Fruit fly (Drosophila melanogaster) whole organism, embryonic: ENCODE results near the gene Tsen54.

Source experiments
- Adf1 ChIP-seq: fragments of 200-800 bp; sonication (Bioruptor generic); IDR thresholded peaks from 2 replicates; pipeline ENCODE4 v1.3.6; 2022; ENCODE audit warnings: missing biosample characterization, missing genetic modification characterization
- BtbVII ChIP-seq: fragments of 200-800 bp; sonication (Bioruptor generic); optimal IDR thresholded peaks from 3 replicates; lab custom pipeline; 2017; ENCODE audit warnings: missing biosample characterization, mild to moderate bottlenecking, missing genetic modification characterization
- CG11093 ChIP-seq: fragments of 200-800 bp; sonication (Bioruptor generic); IDR thresholded peaks from 3 replicates; pipeline ENCODE4 v1.3.6; 2022; ENCODE audit warnings: missing biosample characterization, missing genetic modification characterization
- CG12391 ChIP-seq: fragments of 200-800 bp; sonication (Bioruptor generic); optimal IDR thresholded peaks from 3 replicates; lab custom pipeline; 2018; ENCODE audit warnings: missing biosample characterization, mild to moderate bottlenecking, missing genetic modification characterization, moderate library complexity
- CG13296 ChIP-seq: fragments of 200-800 bp; sonication (Bioruptor generic); optimal IDR thresholded peaks from 3 replicates; lab custom pipeline; 2018; ENCODE audit warnings: missing biosample characterization, mild to moderate bottlenecking, missing genetic modification characterization
- CG13775 ChIP-seq: fragments of 200-800 bp; sonication (Bioruptor generic); optimal IDR thresholded peaks from 3 replicates; lab custom pipeline; 2017; ENCODE audit warnings: missing biosample characterization, mild to moderate bottlenecking, missing genetic modification characterization
- CG14667 ChIP-seq: fragments of 200-800 bp; sonication (Bioruptor generic); IDR thresholded peaks from 2 replicates; pipeline ENCODE4 v1.3.6; 2022; ENCODE audit warnings: missing biosample characterization, missing genetic modification characterization
- CG14710 ChIP-seq: fragments of 200-800 bp; sonication (Bioruptor generic); optimal IDR thresholded peaks from 3 replicates; lab custom pipeline; 2019; ENCODE audit warnings: missing biosample characterization, mild to moderate bottlenecking, missing genetic modification characterization, moderate library complexity
- CG14860 ChIP-seq: fragments of 200-800 bp; sonication (Bioruptor generic); IDR thresholded peaks from 3 replicates; pipeline ENCODE4 v1.3.6; 2022; ENCODE audit warnings: missing biosample characterization, missing genetic modification characterization; ENCODE audit not compliant: partially characterized antibody
- CG16779 ChIP-seq: fragments of 200-800 bp; sonication (Bioruptor generic); IDR thresholded peaks from 2 replicates; pipeline ENCODE4 v1.3.6; 2022; ENCODE audit warnings: missing biosample characterization, missing genetic modification characterization
- CG16813 ChIP-seq: fragments of 200-800 bp; sonication (Bioruptor generic); IDR thresholded peaks from 3 replicates; pipeline ENCODE4 v1.3.6; 2022; ENCODE audit warnings: missing biosample characterization, missing genetic modification characterization; ENCODE audit not compliant: partially characterized antibody
- CG17328 ChIP-seq: fragments of 200-800 bp; sonication (Bioruptor generic); IDR thresholded peaks from 2 replicates; pipeline ENCODE4 v1.3.6; 2022; ENCODE audit warnings: missing biosample characterization, missing genetic modification characterization
- CG30403 ChIP-seq: fragments of 200-800 bp; sonication (Bioruptor generic); optimal IDR thresholded peaks from 3 replicates; lab custom pipeline; 2016; ENCODE audit warnings: missing biosample characterization, missing genetic modification characterization
- CG32767 ChIP-seq: fragments of 200-800 bp; sonication (Bioruptor generic); IDR thresholded peaks from 2 replicates; pipeline ENCODE4 v1.3.6; 2022; ENCODE audit warnings: missing biosample characterization, missing genetic modification characterization
- CG32772 ChIP-seq: fragments of 200-800 bp; sonication (Bioruptor generic); IDR thresholded peaks from 2 replicates; pipeline ENCODE4 v1.3.6; 2022; ENCODE audit warnings: missing biosample characterization, missing genetic modification characterization
- CG5953 ChIP-seq: fragments of 200-800 bp; sonication (Bioruptor generic); IDR thresholded peaks from 2 replicates; pipeline ENCODE4 v1.3.6; 2022; ENCODE audit warnings: missing biosample characterization, missing genetic modification characterization
- CG6272 ChIP-seq: fragments of 200-800 bp; sonication (Bioruptor generic); IDR thresholded peaks from 2 replicates; pipeline ENCODE4 v1.3.6; 2022; ENCODE audit warnings: missing biosample characterization, missing genetic modification characterization
- CG6654 ChIP-seq: fragments of 200-800 bp; sonication (Bioruptor generic); optimal IDR thresholded peaks from 2 replicates; lab custom pipeline; 2017; ENCODE audit warnings: missing biosample characterization, mild to moderate bottlenecking, missing genetic modification characterization
- CG6791 ChIP-seq: fragments of 200-800 bp; sonication (Bioruptor generic); IDR thresholded peaks from 3 replicates; pipeline ENCODE4 v1.3.6; 2022; ENCODE audit warnings: missing biosample characterization, missing genetic modification characterization; ENCODE audit not compliant: partially characterized antibody
- CG7271 ChIP-seq: fragments of 200-800 bp; sonication (Bioruptor generic); optimal IDR thresholded peaks from 2 replicates; lab custom pipeline; 2018; ENCODE audit warnings: missing biosample characterization, mild to moderate bottlenecking, missing genetic modification characterization, moderate library complexity
- CG9817 ChIP-seq: fragments of 200-800 bp; sonication (Bioruptor generic); optimal IDR thresholded peaks from 2 replicates; lab custom pipeline; 2018; ENCODE audit warnings: missing biosample characterization, mild to moderate bottlenecking, missing genetic modification characterization, moderate library complexity
- CrebB ChIP-seq: fragments of 200-800 bp; sonication (Bioruptor generic); optimal IDR thresholded peaks from 3 replicates; lab custom pipeline; 2018; ENCODE audit warnings: missing biosample characterization, mild to moderate bottlenecking, missing genetic modification characterization
- D ChIP-seq, 2 experiments: fragments of 200-800 bp in 1 of 2; fragments of >200 bp in 1 of 2; sonication (Bioruptor generic) in 1 of 2; optimal IDR thresholded peaks; 2 replicates in 1 of 2; 3 replicates in 1 of 2; lab custom pipeline; 2017; ENCODE audit warnings: mild to moderate bottlenecking in 1 of 2, missing biosample characterization in 1 of 2, missing genetic modification characterization in 1 of 2, missing genetic modification reagents in 1 of 2
- Eip74EF ChIP-seq, 2 experiments: fragments of 200-800 bp in 1 of 2; fragments of >200 bp in 1 of 2; sonication (Bioruptor generic) in 1 of 2; optimal IDR thresholded peaks; 2 replicates each; lab custom pipeline; 2017 to 2019; ENCODE audit warnings: missing biosample characterization in 2 of 2, missing genetic modification characterization in 2 of 2, mild to moderate bottlenecking in 1 of 2, moderate library complexity in 1 of 2
- Fer1 ChIP-seq: fragments of 200-800 bp; sonication (Bioruptor generic); optimal IDR thresholded peaks from 2 replicates; lab custom pipeline; 2017; ENCODE audit warnings: missing biosample characterization, mild to moderate bottlenecking, missing genetic modification characterization
- HLH3B ChIP-seq: fragments of 200-800 bp; sonication (Bioruptor generic); IDR thresholded peaks from 2 replicates; pipeline ENCODE4 v1.3.6; 2022; ENCODE audit warnings: missing biosample characterization, missing genetic modification characterization
- HLH4C ChIP-seq: fragments of 200-800 bp; sonication (Bioruptor generic); IDR thresholded peaks from 3 replicates; pipeline ENCODE4 v1.3.6; 2022; ENCODE audit warnings: missing biosample characterization, missing genetic modification characterization; ENCODE audit not compliant: partially characterized antibody
- HLHmδ ChIP-seq: fragments of 200-800 bp; sonication (Bioruptor generic); optimal IDR thresholded peaks from 2 replicates; lab custom pipeline; 2018; ENCODE audit warnings: missing biosample characterization, mild to moderate bottlenecking, missing genetic modification characterization, moderate library complexity
- Mes4 ChIP-seq: fragments of 200-800 bp; sonication (Bioruptor generic); optimal IDR thresholded peaks from 2 replicates; lab custom pipeline; 2016; ENCODE audit warnings: missing biosample characterization, missing genetic modification characterization
- Nf-YA ChIP-seq: fragments of 200-800 bp; sonication (Bioruptor generic); IDR thresholded peaks from 2 replicates; pipeline ENCODE4 v1.3.6; 2022; ENCODE audit warnings: missing biosample characterization, missing genetic modification characterization
- Pdp1 ChIP-seq, 2 experiments: fragments of 200-800 bp; sonication (Bioruptor generic); optimal IDR thresholded peaks; 3 replicates each; lab custom pipeline; 2016; ENCODE audit warnings: missing biosample characterization in 2 of 2, missing genetic modification characterization in 2 of 2, mild to moderate bottlenecking in 1 of 2, moderate library complexity in 1 of 2
- amos ChIP-seq: fragments of 200-800 bp; sonication (Bioruptor generic); IDR thresholded peaks from 2 replicates; pipeline ENCODE4 v1.3.6; 2022; ENCODE audit warnings: missing biosample characterization, missing genetic modification characterization; ENCODE audit not compliant: partially characterized antibody
- az2 ChIP-seq: fragments of 200-800 bp; sonication (Bioruptor generic); optimal IDR thresholded peaks from 3 replicates; lab custom pipeline; 2016; ENCODE audit warnings: missing biosample characterization, missing genetic modification characterization
- cg ChIP-seq: fragments of 200-800 bp; sonication (Bioruptor generic); optimal IDR thresholded peaks from 3 replicates; lab custom pipeline; 2019; ENCODE audit warnings: missing biosample characterization, mild to moderate bottlenecking, missing genetic modification characterization, moderate library complexity
- chm ChIP-seq: fragments of 200-800 bp; sonication (Bioruptor generic); IDR thresholded peaks from 2 replicates; pipeline ENCODE4 v1.3.6; 2022; ENCODE audit warnings: missing biosample characterization, missing genetic modification characterization
- disco-r ChIP-seq: fragments of 200-800 bp; sonication (Bioruptor generic); optimal IDR thresholded peaks from 2 replicates; lab custom pipeline; 2016; ENCODE audit warnings: missing biosample characterization, missing genetic modification characterization
- dmrt11E ChIP-seq: fragments of 200-800 bp; sonication (Bioruptor generic); optimal IDR thresholded peaks from 3 replicates; lab custom pipeline; 2018; ENCODE audit warnings: missing biosample characterization, mild to moderate bottlenecking, missing genetic modification characterization, moderate library complexity
- ewg ChIP-seq: fragments of 200-800 bp; sonication (Bioruptor generic); optimal IDR thresholded peaks from 3 replicates; lab custom pipeline; 2017; ENCODE audit warnings: mild to moderate bottlenecking, missing biosample characterization, missing genetic modification reagents, missing genetic modification characterization
- fu2 ChIP-seq: fragments of 200-800 bp; sonication (Bioruptor generic); optimal IDR thresholded peaks from 2 replicates; lab custom pipeline; 2016; ENCODE audit warnings: missing biosample characterization, missing genetic modification characterization
- gfzf ChIP-seq: fragments of 200-800 bp; sonication (Bioruptor generic); optimal IDR thresholded peaks from 2 replicates; lab custom pipeline; 2016; ENCODE audit warnings: missing biosample characterization, mild to moderate bottlenecking, missing genetic modification characterization, moderate library complexity
- ind ChIP-seq: fragments of 200-800 bp; sonication (Bioruptor generic); optimal IDR thresholded peaks from 3 replicates; lab custom pipeline; 2016; ENCODE audit warnings: missing biosample characterization, missing genetic modification characterization
- nom ChIP-seq: fragments of 200-800 bp; sonication (Bioruptor generic); optimal IDR thresholded peaks from 2 replicates; lab custom pipeline; 2017; ENCODE audit warnings: missing biosample characterization, missing genetic modification characterization, mild to moderate bottlenecking, moderate library complexity, missing genetic modification reagents
- otp ChIP-seq: fragments of 200-800 bp; sonication (Bioruptor generic); IDR thresholded peaks from 3 replicates; pipeline ENCODE4, ENCODE4 v1.3.6; 2022; ENCODE audit warnings: missing biosample characterization, missing genetic modification characterization
- rib ChIP-seq: fragments of 200-800 bp; sonication (Bioruptor generic); IDR thresholded peaks from 2 replicates; pipeline ENCODE4 v1.3.6; 2022; ENCODE audit warnings: missing biosample characterization, missing genetic modification characterization
- schlank ChIP-seq: fragments of 200-800 bp; sonication (Bioruptor generic); optimal IDR thresholded peaks from 2 replicates; lab custom pipeline; 2018; ENCODE audit warnings: missing biosample characterization, mild to moderate bottlenecking, missing genetic modification characterization
- sd ChIP-seq: fragments of 200-800 bp; sonication (Bioruptor generic); optimal IDR thresholded peaks from 3 replicates; lab custom pipeline; 2018; ENCODE audit warnings: missing biosample characterization, mild to moderate bottlenecking, missing genetic modification characterization, moderate library complexity
- sob ChIP-seq: fragments of 200-800 bp; sonication (Bioruptor generic); IDR thresholded peaks from 2 replicates; pipeline ENCODE4 v1.3.6; 2022; ENCODE audit warnings: missing biosample characterization, missing genetic modification characterization
- trem ChIP-seq: fragments of 200-800 bp; optimal IDR thresholded peaks from 3 replicates; lab custom pipeline; 2019; ENCODE audit warnings: missing biosample characterization, mild to moderate bottlenecking, missing genetic modification characterization, moderate library complexity
- vfl ChIP-seq: fragments of 200-800 bp; sonication (Bioruptor generic); optimal IDR thresholded peaks from 2 replicates; lab custom pipeline; 2016; ENCODE audit warnings: missing biosample characterization, missing genetic modification characterization
- wor ChIP-seq: fragments of 200-800 bp; sonication (Bioruptor generic); IDR thresholded peaks from 2 replicates; pipeline ENCODE4 v1.3.6; 2022; ENCODE audit warnings: missing biosample characterization, missing genetic modification characterization

Gene Tsen54

dm6 chr3L:12203736-12204135, 2.1 kb downstream of the Tsen54 start, which contains the start of gene Ak1 (continued):
- TF ChIP-seq D (optimal IDR thresholded peaks at IDR 0.05; lab: Kevin White, UChicago), result no peak
- TF ChIP-seq D (GFP tag; optimal IDR thresholded peaks at IDR 0.05; lab: Kevin White, UChicago), result no peak
- TF ChIP-seq CG11093, result no peak
- TF ChIP-seq schlank (tag; lab: Kevin White, UChicago), result no peak
- no peak for TF ChIP-seq CG6272 (GFP tag; lab: Robert Waterston, UW)
- TF ChIP-seq amos (GFP tag; lab: Robert Waterston, UW), result peak; percentile 48; the same call in 1 of the 2 replicates
- TF ChIP-seq ind (GFP tag; lab: Kevin White, UChicago), result no peak
- TF ChIP-seq CG12391, result no peak
- TF ChIP-seq disco-r (GFP tag; lab: Kevin White, UChicago), result no peak
- TF ChIP-seq CG13775, result no peak
- TF ChIP-seq CG17328 (GFP tag; lab: Robert Waterston, UW), result no peak
- TF ChIP-seq CG16813 (GFP tag; lab: Robert Waterston, UW), result no peak
- TF ChIP-seq BtbVII (GFP tag; lab: Kevin White, UChicago), result no peak
- no peak for TF ChIP-seq CG32767
- TF ChIP-seq Mes4, result no peak
- TF ChIP-seq CG14667, result no peak
- peak; percentile 28 for TF ChIP-seq Fer1 (GFP tag; lab: Kevin White, UChicago)
- TF ChIP-seq CG14860, result no peak
- peak; percentile 12 for TF ChIP-seq ewg (GFP tag; lab: Kevin White, UChicago)
- no peak for TF ChIP-seq fu2 (GFP tag; lab: Kevin White, UChicago)
- TF ChIP-seq wor, result no peak
- TF ChIP-seq HLH3B (GFP tag; lab: Robert Waterston, UW), result no peak
- no peak; the same call in 1 of the 2 replicates for TF ChIP-seq chm
- TF ChIP-seq CG7271 (tag; lab: Kevin White, UChicago), result no peak
- TF ChIP-seq Nf-YA (GFP tag; lab: Robert Waterston, UW), result no peak
- no peak for TF ChIP-seq CG32772 (GFP tag; lab: Robert Waterston, UW)
- TF ChIP-seq sd (tag; lab: Kevin White, UChicago), result no peak
- TF ChIP-seq Adf1 (GFP tag; lab: Robert Waterston, UW), result no peak
- TF ChIP-seq CG6654 (GFP tag; lab: Kevin White, UChicago), result no peak
- peak; percentile 33; the same call in 1 of the 2 replicates for TF ChIP-seq sob (GFP tag; lab: Robert Waterston, UW)
- no peak for TF ChIP-seq CG30403 (GFP tag; lab: Kevin White, UChicago)
- no peak for TF ChIP-seq trem
- no peak for TF ChIP-seq CG13296 (GFP tag; lab: Kevin White, UChicago)
- no peak for TF ChIP-seq Eip74EF (GFP tag; optimal IDR thresholded peaks at IDR 0.05; lab: Kevin White, UChicago)
- no peak for TF ChIP-seq dmrt11E (tag; lab: Kevin White, UChicago)
- TF ChIP-seq HLH4C, result peak; percentile 47; the same call in 1 of the 3 replicates
- no peak for TF ChIP-seq rib (GFP tag; lab: Robert Waterston, UW)
- no peak for TF ChIP-seq CG6791
- no peak for TF ChIP-seq CG5953 (GFP tag; lab: Robert Waterston, UW)
- TF ChIP-seq HLHmδ (GFP tag; lab: Kevin White, UChicago), result no peak
- TF ChIP-seq az2 (GFP tag; lab: Kevin White, UChicago), result no peak
- TF ChIP-seq Pdp1 (GFP tag; optimal IDR thresholded peaks at IDR 0.05; lab: Kevin White, UChicago), result no peak
- no peak for TF ChIP-seq CG9817 (tag; lab: Kevin White, UChicago)
- TF ChIP-seq CG14710 (tag; lab: Kevin White, UChicago), result no peak
- no peak for TF ChIP-seq gfzf (GFP tag; lab: Kevin White, UChicago)
- TF ChIP-seq CG16779 (GFP tag; lab: Robert Waterston, UW), result no peak
- no peak for TF ChIP-seq nom (GFP tag; lab: Kevin White, UChicago)
- TF ChIP-seq cg (GFP tag; lab: Kevin White, UChicago), result no peak
- no peak for TF ChIP-seq otp (GFP tag; lab: Robert Waterston, UW)
- TF ChIP-seq vfl (GFP tag; lab: Kevin White, UChicago), result no peak
- peak; percentile 43 for TF ChIP-seq CrebB
